Worm (Caenorhabditis elegans): ENCODE results near the gene C27D9.1.

Gene C27D9.1

ce11 chrII:4775802-4776201, 22.6 kb downstream of the C27D9.1 start:
- TF ChIP-seq rnt-1 (tag; optimal IDR thresholded peaks at IDR 0.05): no peak
- TF ChIP-seq lin-13 (GFP tag; optimal IDR thresholded peaks at IDR 0.05): no peak
- TF ChIP-seq hpl-2 (GFP tag; optimal IDR thresholded peaks at IDR 0.05): no peak
- TF ChIP-seq zip-4 (GFP tag; optimal IDR thresholded peaks at IDR 0.05): no peak
- TF ChIP-seq mab-9 (GFP tag; IDR thresholded peaks at IDR 0.05): no peak
- TF ChIP-seq efl-1 (optimal IDR thresholded peaks at IDR 0.05): no peak
- no peak for TF ChIP-seq efl-1 (GFP tag; optimal IDR thresholded peaks at IDR 0.05 in 1 of 2)
- no peak for TF ChIP-seq nhr-77 (tag; optimal IDR thresholded peaks at IDR 0.05)
- no peak for TF ChIP-seq efl-3 (GFP tag; optimal IDR thresholded peaks at IDR 0.05)
- TF ChIP-seq nhr-71 (tag; optimal IDR thresholded peaks at IDR 0.05): no peak
- no peak for TF ChIP-seq tbx-2 (tag; optimal IDR thresholded peaks at IDR 0.05)

- TF ChIP-seq fos-1 (tag; optimal IDR thresholded peaks at IDR 0.05) (no peak), C04F5.9 (tag; optimal IDR thresholded peaks at IDR 0.05) (no peak), zag-1 (tag; optimal IDR thresholded peaks at IDR 0.05) (no peak), nhr-71 (tag; optimal IDR thresholded peaks at IDR 0.05) (no peak), elt-3 (tag; optimal IDR thresholded peaks at IDR 0.05) (peak in 1 of 6 experiments; percentile 34), pax-3 (tag; optimal IDR thresholded peaks at IDR 0.05) (no peak), blmp-1 (tag; optimal IDR thresholded peaks at IDR 0.05) (peak; percentile 31), hpl-2 (GFP tag; optimal IDR thresholded peaks at IDR 0.05) (no peak), sptf-1 (tag; optimal IDR thresholded peaks at IDR 0.05) (no peak), unc-130 (tag; optimal IDR thresholded peaks at IDR 0.05) (no peak), elt-2 (tag; optimal IDR thresholded peaks at IDR 0.05) (peak; percentile 94), lin-14 (GFP tag; optimal IDR thresholded peaks at IDR 0.05) (peak; percentile 7), unc-30 (tag; optimal IDR thresholded peaks at IDR 0.05) (no peak)
These were observed 23.7 kb downstream of the C27D9.1 start, which contains the start of gene F26G1.11 for ce11 chrII:4776933-4777332. TSS of gene F26G1.11 (plus strand) at chrII:4777137.

DNA sequence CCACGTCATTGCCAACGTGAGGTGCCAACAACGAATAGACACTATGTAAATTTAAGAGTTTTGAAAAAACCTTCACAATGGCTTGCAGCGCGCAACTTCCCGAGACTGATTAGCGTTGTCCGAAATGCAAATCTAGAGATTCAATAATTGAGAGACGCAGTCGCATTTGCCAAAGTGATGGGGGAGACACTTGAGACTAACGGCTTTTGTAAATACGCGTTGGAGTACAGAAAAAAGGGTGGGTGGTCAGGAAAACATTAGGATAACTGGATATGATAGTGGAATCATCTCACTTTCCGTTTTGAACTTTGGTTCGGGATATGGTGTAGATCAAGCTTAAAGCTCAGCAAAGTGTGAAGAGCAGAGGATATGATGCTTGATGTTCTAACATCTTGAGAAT, 26.5 kb downstream of the C27D9.1 start:
- TF ChIP-seq lin-14 (GFP tag; optimal IDR thresholded peaks at IDR 0.05) (no peak), efl-1 (optimal IDR thresholded peaks at IDR 0.05) (no peak), efl-1 (GFP tag; optimal IDR thresholded peaks at IDR 0.05 in 1 of 2) (peak in 1 of 2 experiments; percentile 66), unc-30 (tag; optimal IDR thresholded peaks at IDR 0.05) (no peak), lin-39 (tag; optimal IDR thresholded peaks at IDR 0.05) (no peak)

- no peak for TF ChIP-seq elt-2 (tag; optimal IDR thresholded peaks at IDR 0.05)
These were observed 31.2 kb downstream of the C27D9.1 start, which contains the start of gene nep-12 for ce11 chrII:4784436-4784835. TSS of gene nep-12 (minus strand) at chrII:4784536.

ce11 chrII:4786181-4786580, 33.0 kb downstream of the C27D9.1 start, which contains the start of gene msp-3:
TSS of gene msp-3 (minus strand) at chrII:4786281.
- TF ChIP-seq skn-1 (tag; optimal IDR thresholded peaks at IDR 0.05) (no peak), jun-1 (tag; optimal IDR thresholded peaks at IDR 0.05) (no peak), lin-35 (GFP tag; optimal IDR thresholded peaks at IDR 0.05) (no peak), isw-1 (GFP tag; IDR thresholded peaks at IDR 0.05) (no peak), ama-1 (optimal IDR thresholded peaks at IDR 0.05) (no peak), ceh-88 (GFP tag; IDR thresholded peaks at IDR 0.05) (no peak), fkh-8 (tag; optimal IDR thresholded peaks at IDR 0.05) (no peak), alr-1 (tag; optimal IDR thresholded peaks at IDR 0.05; ENCODE audit: borderline replicate concordance) (no peak), nhr-85 (tag) (no peak), sptf-1 (tag; optimal IDR thresholded peaks at IDR 0.05) (no peak), ets-5 (GFP tag; IDR thresholded peaks at IDR 0.05) (no peak), fkh-4 (tag; optimal IDR thresholded peaks at IDR 0.05; ENCODE audit: borderline replicate concordance) (no peak), ztf-11 (tag; optimal IDR thresholded peaks at IDR 0.05) (no peak)
